Worm (Caenorhabditis elegans) whole organism, L1 larva: Measurements from ENCODE around the gene C37C3.10.
A peak's percentile ranks its signal among the peaks of the same experiment; 100 is the strongest.

Source experiments
- ceh-63 ChIP-seq: fragments of 200-800 bp; sonication (Bioruptor generic); optimal IDR thresholded peaks from 2 replicates; lab custom pipeline; 2018; ENCODE audit warnings: mild to moderate bottlenecking, missing genetic modification characterization, missing compliant biosample characterization
- ceh-82 ChIP-seq, 3 experiments: fragments of 150-350 bp in 1 of 3; sonication (generic microtip) in 2 of 3; optimal IDR thresholded peaks; 2 replicates each; lab custom pipeline; 2014 to 2017; ENCODE audit warnings: missing biosample characterization in 3 of 3, missing genetic modification characterization in 3 of 3
- ceh-88 ChIP-seq: fragments of 200-800 bp; sonication (Bioruptor generic); IDR thresholded peaks from 2 replicates; pipeline ENCODE4 v1.3.6; 2022; ENCODE audit warnings: missing genetic modification characterization, missing compliant biosample characterization
- ces-1 ChIP-seq: fragments of 150-350 bp; optimal IDR thresholded peaks from 2 replicates; lab custom pipeline; 2014; ENCODE audit warnings: missing biosample characterization, missing genetic modification reagents, missing genetic modification characterization
- egl-27 ChIP-seq, 2 experiments: fragments of 150-350 bp in 1 of 2; sonication (generic microtip); optimal IDR thresholded peaks; 3 replicates each; lab custom pipeline; 2017 to 2018; ENCODE audit warnings: missing biosample characterization in 2 of 2, missing genetic modification characterization in 2 of 2, missing genetic modification reagents in 2 of 2
- fkh-10 ChIP-seq: sonication (generic microtip); optimal IDR thresholded peaks from 2 replicates; lab custom pipeline; 2017; ENCODE audit warnings: missing biosample characterization, missing genetic modification reagents, missing genetic modification characterization
- fkh-8 ChIP-seq: sonication (generic microtip); optimal IDR thresholded peaks from 2 replicates; lab custom pipeline; 2016; ENCODE audit warnings: mild to moderate bottlenecking, missing genetic modification characterization, missing compliant biosample characterization
- grh-1 ChIP-seq: fragments of 200-800 bp; sonication (Bioruptor generic); IDR thresholded peaks from 2 replicates; pipeline ENCODE4 v1.3.6; 2022; ENCODE audit warnings: missing genetic modification reagents, missing genetic modification characterization, missing compliant biosample characterization
- hpl-2 ChIP-seq: fragments of 150-350 bp; optimal IDR thresholded peaks from 2 replicates; lab custom pipeline; 2014; ENCODE audit warnings: missing biosample characterization, missing genetic modification reagents, missing genetic modification characterization
- irx-1 ChIP-seq: sonication (generic microtip); optimal IDR thresholded peaks from 2 replicates; lab custom pipeline; 2016; ENCODE audit warnings: missing genetic modification characterization, missing compliant biosample characterization
- lin-14 ChIP-seq: fragments of 200-800 bp; sonication (Bioruptor generic); optimal IDR thresholded peaks from 2 replicates; lab custom pipeline; 2018; ENCODE audit warnings: mild to moderate bottlenecking, missing genetic modification characterization, moderate library complexity, missing compliant biosample characterization
- lir-3 ChIP-seq: sonication (generic microtip); optimal IDR thresholded peaks from 2 replicates; lab custom pipeline; 2016; ENCODE audit warnings: mild to moderate bottlenecking, missing genetic modification characterization, moderate library complexity, missing compliant biosample characterization; ENCODE audit not compliant: poor library complexity
- mab-9 ChIP-seq: fragments of 200-800 bp; sonication (Bioruptor generic); IDR thresholded peaks from 2 replicates; pipeline ENCODE4 v1.3.6; 2022; ENCODE audit warnings: missing genetic modification reagents, missing genetic modification characterization, missing compliant biosample characterization
- nhr-71 ChIP-seq: sonication (generic microtip); optimal IDR thresholded peaks from 2 replicates; lab custom pipeline; 2016; ENCODE audit warnings: mild to moderate bottlenecking, missing genetic modification characterization, moderate library complexity, missing compliant biosample characterization
- snpc-4 ChIP-seq: fragments of 150-350 bp; optimal IDR thresholded peaks from 2 replicates; lab custom pipeline; 2014; ENCODE audit warnings: missing biosample characterization, missing genetic modification characterization
- unc-130 ChIP-seq: fragments of 150-350 bp; optimal IDR thresholded peaks from 2 replicates; lab custom pipeline; 2017; ENCODE audit warnings: missing biosample characterization, missing genetic modification characterization, inconsistent platforms
- unc-98 ChIP-seq: fragments of 200-800 bp; sonication (Bioruptor generic); IDR thresholded peaks from 2 replicates; pipeline ENCODE4 v1.3.6; 2022; ENCODE audit warnings: missing genetic modification characterization, missing compliant biosample characterization

C37C3.10 gene

ce11 chrV:7820270-7820669, 42.6 kb downstream of the C37C3.10 start, which contains the start of gene lbp-4 (continued):
- TF ChIP-seq egl-27 (tag; optimal IDR thresholded peaks at IDR 0.05; lab: Kevin White, UChicago) (no peak), hpl-2 (GFP tag; lab: Kevin White, UChicago) (no peak), lir-3 (tag; lab: Kevin White, UChicago) (peak; percentile 40), irx-1 (no peak), grh-1 (no peak)

- TF ChIP-seq fkh-8 (tag; lab: Kevin White, UChicago) (peak; percentile 9), snpc-4 (tag; lab: Kevin White, UChicago) (no peak), unc-98 (GFP tag; lab: Robert Waterston, UW) (no peak), nhr-71 (peak; percentile 3), lin-14 (GFP tag; lab: Kevin White, UChicago) (peak; percentile 82), ceh-82 (tag; optimal IDR thresholded peaks at IDR 0.05; lab: Kevin White, UChicago) (peak in 1 of 3 experiments; percentile 16), fkh-10 (GFP tag; lab: Kevin White, UChicago) (peak; percentile 68), ceh-88 (GFP tag; lab: Robert Waterston, UW) (no peak)
Observed at ce11 chrV:7819585-7819984, 43.3 kb downstream of the C37C3.10 start.

- TF ChIP-seq ces-1 (GFP tag; lab: Kevin White, UChicago) (peak; percentile 22), fkh-10 (GFP tag; lab: Kevin White, UChicago) (peak; percentile 51), lin-14 (GFP tag; lab: Kevin White, UChicago) (peak; percentile 66), mab-9 (no peak)
- TF ChIP-seq, all 84 proteins: peak for 3
Observed at ce11 chrV:7816486-7816885, 46.4 kb downstream of the C37C3.10 start.

- TF ChIP-seq ces-1 (GFP tag; lab: Kevin White, UChicago), result no peak
- TF ChIP-seq ceh-63 (GFP tag; lab: Kevin White, UChicago), result no peak
- no peak for TF ChIP-seq unc-130 (tag; lab: Kevin White, UChicago)
Observed at ce11 chrV:7814601-7815000, 48.3 kb downstream of the C37C3.10 start, which contains the start of gene ZK742.6. TSS of gene ZK742.6 (minus strand) at chrV:7814942.
